Worm (Caenorhabditis elegans): ENCODE results near the gene wee-1.3.

Gene wee-1.3

DNA sequence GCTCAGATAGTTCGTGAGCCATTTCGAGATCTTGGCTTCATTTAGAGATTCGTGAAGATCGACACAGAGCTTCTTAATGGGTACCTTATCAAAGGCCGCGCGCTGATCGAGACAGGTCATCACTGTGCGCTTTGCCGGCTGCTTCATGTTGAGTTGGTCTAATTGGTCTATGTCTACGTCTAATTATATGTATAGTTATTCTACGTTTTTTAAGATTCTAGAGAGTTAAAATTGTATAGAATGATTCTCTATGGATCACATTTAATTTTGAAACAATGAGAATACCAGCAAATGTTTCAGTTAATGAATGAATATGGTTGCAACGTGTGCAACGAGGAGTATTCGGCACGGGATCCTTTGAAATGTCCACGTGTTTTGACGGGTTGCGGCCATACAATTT lies 41.6 kb downstream of the wee-1.3 start, which contains the start of gene arc-1:
Gene arc-1 (plus strand): TSS at position 301 of the 400 bp plus-strand sequence.
- no peak for TF ChIP-seq nhr-21 (tag; optimal IDR thresholded peaks at IDR 0.05)
- no peak for TF ChIP-seq zag-1 (tag; optimal IDR thresholded peaks at IDR 0.05)
- TF ChIP-seq lin-13 (GFP tag; optimal IDR thresholded peaks at IDR 0.05) = no peak
- no peak for TF ChIP-seq nhr-77 (tag; optimal IDR thresholded peaks at IDR 0.05)
- no peak for TF ChIP-seq sma-3 (GFP tag; optimal IDR thresholded peaks at IDR 0.05)
- no peak for TF ChIP-seq elt-1 (tag; optimal IDR thresholded peaks at IDR 0.05)
- no peak for TF ChIP-seq lin-39 (tag; optimal IDR thresholded peaks at IDR 0.05)
- TF ChIP-seq elt-3 (tag; optimal IDR thresholded peaks at IDR 0.05) = no peak
- TF ChIP-seq lsy-2 (tag; optimal IDR thresholded peaks at IDR 0.05) = no peak

- TF ChIP-seq ztf-4 (tag; optimal IDR thresholded peaks at IDR 0.05) = no peak
- TF ChIP-seq ama-1 (optimal IDR thresholded peaks at IDR 0.05) = no peak
- TF ChIP-seq nhr-12 (tag; optimal IDR thresholded peaks at IDR 0.05) = no peak
- TF ChIP-seq ZK546.5 (tag; optimal IDR thresholded peaks at IDR 0.05) = no peak
- no peak for TF ChIP-seq ztf-11 (tag; optimal IDR thresholded peaks at IDR 0.05)
- TF ChIP-seq unc-62 (GFP tag; optimal IDR thresholded peaks at IDR 0.05) = no peak
- TF ChIP-seq nhr-10 (tag; optimal IDR thresholded peaks at IDR 0.05) = no peak
Observed at ce11 chrII:9671308-9671707, 45.0 kb downstream of the wee-1.3 start, which contains the start of gene ZK1320.7. Gene ZK1320.7 (plus strand): TSS chrII:9671608.

ce11 chrII:9668959-9669358 lies 47.3 kb downstream of the wee-1.3 start, which contains the start of gene taf-8:
Gene taf-8 (plus strand): TSS chrII:9669318.
- TF ChIP-seq nhr-129 (tag; optimal IDR thresholded peaks at IDR 0.05) = peak; percentile 22
- peak; percentile 38 for TF ChIP-seq lin-13 (GFP tag; optimal IDR thresholded peaks at IDR 0.05)
- TF ChIP-seq lin-11 (tag; optimal IDR thresholded peaks at IDR 0.05) = no peak
- TF ChIP-seq lsy-2 (tag; optimal IDR thresholded peaks at IDR 0.05) = peak; percentile 5 to 85
- no peak for TF ChIP-seq unc-39 (tag; optimal IDR thresholded peaks at IDR 0.05)
- TF ChIP-seq fos-1 (tag; optimal IDR thresholded peaks at IDR 0.05) = no peak
- TF ChIP-seq unc-62 (GFP tag; optimal IDR thresholded peaks at IDR 0.05) = no peak
- TF ChIP-seq unc-55 (GFP tag; optimal IDR thresholded peaks at IDR 0.05) = peak; percentile 83
- TF ChIP-seq crh-2 (tag; optimal IDR thresholded peaks at IDR 0.05) = peak; percentile 67
- peak; percentile 7 for TF ChIP-seq mab-5 (tag; optimal IDR thresholded peaks at IDR 0.05)
- no peak for TF ChIP-seq egl-27 (tag; optimal IDR thresholded peaks at IDR 0.05)
- TF ChIP-seq C34F6.9 (tag; optimal IDR thresholded peaks at IDR 0.05) = peak; percentile 78
- TF ChIP-seq R02D3.7 (tag; optimal IDR thresholded peaks at IDR 0.05) = peak; percentile 86
- no peak for TF ChIP-seq ztf-1 (GFP tag; conservative IDR thresholded peaks at IDR 0.05)
- TF ChIP-seq nhr-23 (tag; optimal IDR thresholded peaks at IDR 0.05) = no peak
- TF ChIP-seq skn-1 (tag; optimal IDR thresholded peaks at IDR 0.05) = no peak
- no peak for TF ChIP-seq ceh-16 (tag; optimal IDR thresholded peaks at IDR 0.05)
- TF ChIP-seq ceh-82 (tag; optimal IDR thresholded peaks at IDR 0.05) = no peak
- TF ChIP-seq nhr-77 (tag; optimal IDR thresholded peaks at IDR 0.05) = no peak
- TF ChIP-seq nhr-21 (tag; optimal IDR thresholded peaks at IDR 0.05) = peak; percentile 26
- peak; percentile 63 for TF ChIP-seq gmeb-1 (tag; optimal IDR thresholded peaks at IDR 0.05)
- TF ChIP-seq snpc-4 (tag; optimal IDR thresholded peaks at IDR 0.05) = no peak
- peak; percentile 49 for TF ChIP-seq sma-9 (GFP tag; optimal IDR thresholded peaks at IDR 0.05)
- no peak for TF ChIP-seq sma-9 (tag; optimal IDR thresholded peaks at IDR 0.05)
- peak; percentile 32 for TF ChIP-seq sma-3 (GFP tag; optimal IDR thresholded peaks at IDR 0.05)
- TF ChIP-seq elt-3 (tag; optimal IDR thresholded peaks at IDR 0.05) = no peak

DNA sequence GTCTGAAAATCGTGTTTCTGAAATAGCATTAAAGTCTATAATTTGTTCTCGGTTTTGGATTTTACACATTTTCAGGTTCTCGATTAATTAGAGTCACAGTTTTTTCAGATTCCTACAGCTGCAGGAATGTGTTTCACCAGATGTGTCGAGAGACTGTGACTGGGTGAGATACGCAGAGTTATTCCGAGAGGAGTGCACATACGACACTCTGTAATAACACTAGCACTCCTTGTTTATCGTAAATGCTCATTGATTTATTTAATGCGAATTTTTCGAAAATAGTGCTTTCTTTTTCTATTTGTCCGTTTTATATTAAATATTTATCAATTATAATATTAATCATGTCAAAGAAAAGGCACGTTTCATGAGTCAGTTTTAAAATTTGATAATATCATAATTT lies 48.9 kb downstream of the wee-1.3 start, which contains the start of gene ZK1320.11:
Gene ZK1320.11 (plus strand): TSS at position 243 of the 400 bp plus-strand sequence.
- peak; percentile 73 for TF ChIP-seq unc-55 (GFP tag; optimal IDR thresholded peaks at IDR 0.05)
- TF ChIP-seq C34F6.9 (tag; optimal IDR thresholded peaks at IDR 0.05) = peak; percentile 34
- no peak for TF ChIP-seq mdl-1 (tag; optimal IDR thresholded peaks at IDR 0.05)
- peak; percentile 16 for TF ChIP-seq nhr-129 (tag; optimal IDR thresholded peaks at IDR 0.05)
- TF ChIP-seq lsy-2 (tag; optimal IDR thresholded peaks at IDR 0.05) = peak in 1 of 2 experiments; percentile 60

DNA sequence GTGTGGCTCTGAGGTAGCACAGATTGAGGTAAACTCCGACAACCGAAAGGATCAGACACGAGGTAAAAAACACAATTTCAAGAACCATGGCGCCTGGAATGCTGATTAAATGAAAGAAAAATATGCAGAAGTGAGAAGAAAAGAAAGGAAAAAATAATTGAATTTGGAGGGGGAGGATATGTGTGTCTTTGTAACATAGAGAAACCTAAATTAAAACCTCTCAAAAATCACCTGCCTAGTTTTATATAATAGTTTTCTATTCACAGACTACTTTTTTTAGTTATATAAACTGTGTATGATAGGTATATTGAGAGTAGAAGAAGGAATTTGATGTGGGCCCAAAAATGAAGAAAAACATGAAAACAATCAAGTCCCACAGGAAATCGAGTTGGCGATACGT lies 50.7 kb downstream of the wee-1.3 start, which contains the start of gene ZK1320.5:
Gene ZK1320.5 (minus strand): TSS at position 101 of the 400 bp plus-strand sequence.
- no peak for TF ChIP-seq sem-4 (tag; optimal IDR thresholded peaks at IDR 0.05)
- TF ChIP-seq nhr-6 (tag; optimal IDR thresholded peaks at IDR 0.05) = no peak
- TF ChIP-seq ztf-11 (tag; optimal IDR thresholded peaks at IDR 0.05) = no peak
- no peak for TF ChIP-seq nhr-12 (tag; optimal IDR thresholded peaks at IDR 0.05)
- TF ChIP-seq ama-1 (optimal IDR thresholded peaks at IDR 0.05) = no peak
- TF ChIP-seq fos-1 (tag; optimal IDR thresholded peaks at IDR 0.05) = no peak
- TF ChIP-seq ztf-4 (tag; optimal IDR thresholded peaks at IDR 0.05) = no peak
- TF ChIP-seq ceh-16 (tag; optimal IDR thresholded peaks at IDR 0.05) = no peak
- no peak for TF ChIP-seq elt-1 (tag; optimal IDR thresholded peaks at IDR 0.05)
- TF ChIP-seq unc-55 (GFP tag; optimal IDR thresholded peaks at IDR 0.05) = no peak
- no peak for TF ChIP-seq nhr-77 (tag; optimal IDR thresholded peaks at IDR 0.05)
